Worm (Caenorhabditis elegans): ENCODE measurements around the gene unc-69.
A peak's percentile ranks its signal among the peaks of the same experiment; 100 is the strongest.

Gene unc-69

ce11 chrIII:10318755-10319154 lies at the start of gene unc-69:
Gene unc-69, plus strand, starts transcription at chrIII:10318939.
- TF ChIP-seq lsl-1 (GFP tag; optimal IDR thresholded peaks at IDR 0.05) (peak; percentile 52), F23B12.7 (tag; optimal IDR thresholded peaks at IDR 0.05; ENCODE audit: insufficient read depth) (peak; percentile 43), D2030.7 (GFP tag; IDR thresholded peaks at IDR 0.05) (peak; percentile 31; the same call in 1 of the 2 replicates), snpc-4 (GFP tag; optimal IDR thresholded peaks at IDR 0.05) (no peak), snpc-4 (tag; optimal IDR thresholded peaks at IDR 0.05) (peak in 3 of 4 experiments; percentile 6 to 28 (median 7)), hmg-1.2 (GFP tag; IDR thresholded peaks at IDR 0.05) (peak; percentile 95), ceh-27 (GFP tag; optimal IDR thresholded peaks at IDR 0.05) (peak; percentile 48), bed-1 (GFP tag; IDR thresholded peaks at IDR 0.05) (no peak), ztf-25 (GFP tag; IDR thresholded peaks at IDR 0.05) (no peak), let-607 (tag; optimal IDR thresholded peaks at IDR 0.05) (peak; percentile 12 to 48), cebp-1 (GFP tag; IDR thresholded peaks at IDR 0.05) (no peak), cebp-1 (tag; optimal IDR thresholded peaks at IDR 0.05) (peak; percentile 42), attf-5 (GFP tag; optimal IDR thresholded peaks at IDR 0.05) (peak; percentile 30), mcd-1 (GFP tag; IDR thresholded peaks at IDR 0.05) (peak; percentile 88), atf-7 (tag; optimal IDR thresholded peaks at IDR 0.05) (no peak), F33H1.4 (GFP tag; IDR thresholded peaks at IDR 0.05) (peak; percentile 27; the same call in 1 of the 2 replicates), lin-35 (GFP tag; optimal IDR thresholded peaks at IDR 0.05) (peak in 1 of 3 experiments; percentile 26), ztf-18 (tag; optimal IDR thresholded peaks at IDR 0.05) (peak; percentile 33), snpc-3.4 (tag; optimal IDR thresholded peaks at IDR 0.05) (peak; percentile 9), ceh-40 (GFP tag; IDR thresholded peaks at IDR 0.05) (no peak), F55B11.4 (tag; optimal IDR thresholded peaks at IDR 0.05; ENCODE audit: borderline replicate concordance, insufficient read depth) (no peak), dox-1 (GFP tag; IDR thresholded peaks at IDR 0.05) (0 out of 2 replicates have a peak, but pooled peaks have one; percentile 24), lin-54 (GFP tag; optimal IDR thresholded peaks at IDR 0.05) (peak; percentile 28)

- TF ChIP-seq egl-44 (GFP tag; IDR thresholded peaks at IDR 0.05) (peak; percentile 91), sptf-2 (GFP tag; optimal IDR thresholded peaks at IDR 0.05) (no peak), snpc-4 (GFP tag; optimal IDR thresholded peaks at IDR 0.05) (no peak), snpc-4 (tag; optimal IDR thresholded peaks at IDR 0.05) (peak in 2 of 4 experiments; percentile 56 to 76), tbp1 (GFP tag; optimal IDR thresholded peaks at IDR 0.05) (peak; percentile 67), mel-28 (tag; optimal IDR thresholded peaks at IDR 0.05; ENCODE audit: borderline replicate concordance) (no peak), T07F8.4 (tag; optimal IDR thresholded peaks at IDR 0.05) (peak; percentile 7), gei-17 (GFP tag; optimal IDR thresholded peaks at IDR 0.05) (peak; percentile 26), lir-1 (GFP tag; conservative IDR thresholded peaks at IDR 0.05) (peak; percentile 98), ceh-58 (GFP tag; IDR thresholded peaks at IDR 0.05) (no peak), aptf-2 (GFP tag; conservative IDR thresholded peaks at IDR 0.05) (peak; percentile 96), bed-1 (GFP tag; IDR thresholded peaks at IDR 0.05) (peak; percentile 92; the same call in 1 of the 2 replicates), F57A8.1 (GFP tag; optimal IDR thresholded peaks at IDR 0.05) (no peak), nhr-80 (tag; optimal IDR thresholded peaks at IDR 0.05) (peak; percentile 50), madf-8 (GFP tag; conservative IDR thresholded peaks at IDR 0.05) (peak; percentile 93), egl-18 (GFP tag; IDR thresholded peaks at IDR 0.05) (peak; percentile 93), C17E4.6 (GFP tag; IDR thresholded peaks at IDR 0.05) (peak; percentile 98), Y53F4B.3 (GFP tag; IDR thresholded peaks at IDR 0.05) (no peak; the same call in 1 of the 2 replicates), nhr-120 (GFP tag; IDR thresholded peaks at IDR 0.05) (peak; percentile 94; the same call in 1 of the 2 replicates), ceh-27 (GFP tag; optimal IDR thresholded peaks at IDR 0.05) (peak; percentile 89), xnd-1 (tag; optimal IDR thresholded peaks at IDR 0.05) (peak; percentile 72), madf-6 (GFP tag; IDR thresholded peaks at IDR 0.05) (peak; percentile 97), bed-2 (GFP tag; IDR thresholded peaks at IDR 0.05) (peak; percentile 97), attf-6 (GFP tag; IDR thresholded peaks at IDR 0.05) (peak; percentile 81), sea-2 (GFP tag; IDR thresholded peaks at IDR 0.05) (peak; percentile 92), die-1 (tag; optimal IDR thresholded peaks at IDR 0.05) (no peak), rcor-1 (GFP tag; IDR thresholded peaks at IDR 0.05) (peak; percentile 97), aptf-3 (GFP tag; IDR thresholded peaks at IDR 0.05) (peak; percentile 93)
Observed at ce11 chrIII:10270778-10271307, 47.9 kb upstream of the unc-69 start, which contains the start of gene cnk-1. Gene cnk-1, plus strand, starts transcription at chrIII:10271257.

All from whole organism, young adult.